Fruit fly (Drosophila melanogaster) whole organism, embryonic: ENCODE results near the gene Mics1.

Experiments
- CG11398 ChIP-seq: fragments of 200-800 bp; sonication (Bioruptor generic); optimal IDR thresholded peaks from 2 replicates; lab custom pipeline; 2016; ENCODE audit warnings: missing biosample characterization, missing genetic modification characterization
- CG12391 ChIP-seq: fragments of 200-800 bp; sonication (Bioruptor generic); optimal IDR thresholded peaks from 3 replicates; lab custom pipeline; 2018; ENCODE audit warnings: missing biosample characterization, mild to moderate bottlenecking, missing genetic modification characterization, moderate library complexity
- CG14014 ChIP-seq: fragments of 200-800 bp; sonication (Bioruptor generic); IDR thresholded peaks from 2 replicates; pipeline ENCODE4 v1.3.6; 2022; ENCODE audit warnings: missing biosample characterization, missing genetic modification characterization
- CG14050 ChIP-seq: fragments of 200-800 bp; sonication (Bioruptor generic); IDR thresholded peaks from 3 replicates; pipeline ENCODE4 v1.3.6; 2022; ENCODE audit warnings: missing biosample characterization, missing genetic modification characterization
- CG1647 ChIP-seq: fragments of 200-800 bp; sonication (Bioruptor generic); optimal IDR thresholded peaks from 3 replicates; lab custom pipeline; 2016; ENCODE audit warnings: missing biosample characterization, missing genetic modification characterization
- CG17186 ChIP-seq: fragments of 200-800 bp; sonication (Bioruptor generic); optimal IDR thresholded peaks from 3 replicates; lab custom pipeline; 2017; ENCODE audit warnings: missing biosample characterization, missing genetic modification reagents, missing genetic modification characterization
- CG17359 ChIP-seq: fragments of 200-800 bp; sonication (Bioruptor generic); optimal IDR thresholded peaks from 3 replicates; lab custom pipeline; 2018; ENCODE audit warnings: missing biosample characterization, mild to moderate bottlenecking, missing genetic modification characterization, moderate library complexity
- CG17361 ChIP-seq: fragments of 200-800 bp; sonication (Bioruptor generic); IDR thresholded peaks from 3 replicates; pipeline ENCODE4 v1.3.6; 2022; ENCODE audit warnings: missing biosample characterization, missing genetic modification characterization
- CG18476 ChIP-seq: fragments of 200-800 bp; sonication (Bioruptor generic); optimal IDR thresholded peaks from 2 replicates; lab custom pipeline; 2016; ENCODE audit warnings: missing biosample characterization, mild to moderate bottlenecking, missing genetic modification characterization
- CG30403 ChIP-seq: fragments of 200-800 bp; sonication (Bioruptor generic); optimal IDR thresholded peaks from 3 replicates; lab custom pipeline; 2016; ENCODE audit warnings: missing biosample characterization, missing genetic modification characterization
- CG32767 ChIP-seq: fragments of 200-800 bp; sonication (Bioruptor generic); IDR thresholded peaks from 2 replicates; pipeline ENCODE4 v1.3.6; 2022; ENCODE audit warnings: missing biosample characterization, missing genetic modification characterization
- CG42726 ChIP-seq: fragments of 200-800 bp; sonication (Bioruptor generic); IDR thresholded peaks from 2 replicates; pipeline ENCODE4 v1.3.6; 2022; ENCODE audit warnings: missing biosample characterization, missing genetic modification characterization; ENCODE audit not compliant: partially characterized antibody
- CG4282 ChIP-seq: fragments of 200-800 bp; sonication (Bioruptor generic); optimal IDR thresholded peaks from 2 replicates; lab custom pipeline; 2016; ENCODE audit warnings: missing biosample characterization, missing genetic modification characterization
- CG4404 ChIP-seq: fragments of 200-800 bp; sonication (Bioruptor generic); IDR thresholded peaks from 2 replicates; pipeline ENCODE4 v1.3.6; 2022; ENCODE audit warnings: missing biosample characterization, missing genetic modification characterization
- CG4424 ChIP-seq: fragments of 200-800 bp; sonication (Bioruptor generic); optimal IDR thresholded peaks from 3 replicates; lab custom pipeline; 2016; ENCODE audit warnings: missing biosample characterization, missing genetic modification characterization
- CG7372 ChIP-seq: fragments of 200-800 bp; sonication (Bioruptor generic); IDR thresholded peaks from 2 replicates; pipeline ENCODE4 v1.3.6; 2022; ENCODE audit warnings: missing biosample characterization, missing genetic modification characterization
- CG8359 ChIP-seq: fragments of 200-800 bp; sonication (Bioruptor generic); optimal IDR thresholded peaks from 2 replicates; lab custom pipeline; 2017; ENCODE audit warnings: missing biosample characterization, mild to moderate bottlenecking, missing genetic modification characterization, borderline replicate concordance
- CG9215 ChIP-seq: fragments of 200-800 bp; sonication (Bioruptor generic); IDR thresholded peaks from 2 replicates; pipeline ENCODE4 v1.3.6; 2022; ENCODE audit warnings: missing biosample characterization, missing genetic modification characterization
- CoRest ChIP-seq: fragments of 200-800 bp; sonication (Bioruptor generic); optimal IDR thresholded peaks from 3 replicates; lab custom pipeline; 2018; ENCODE audit warnings: missing biosample characterization, mild to moderate bottlenecking, missing genetic modification characterization, moderate library complexity
- Dp ChIP-seq: fragments of 200-800 bp; sonication (Bioruptor generic); optimal IDR thresholded peaks from 2 replicates; lab custom pipeline; 2018; ENCODE audit warnings: missing biosample characterization, mild to moderate bottlenecking, missing genetic modification characterization, moderate library complexity
- Drgx ChIP-seq: fragments of 200-800 bp; sonication (Bioruptor generic); IDR thresholded peaks from 2 replicates; pipeline ENCODE4 v1.3.6; 2022; ENCODE audit warnings: missing biosample characterization, missing genetic modification characterization
- ERR ChIP-seq: fragments of 200-800 bp; sonication (Bioruptor generic); optimal IDR thresholded peaks from 2 replicates; lab custom pipeline; 2016; ENCODE audit warnings: missing biosample characterization, missing genetic modification characterization
- H15 ChIP-seq: fragments of 200-800 bp; sonication (Bioruptor generic); IDR thresholded peaks from 3 replicates; pipeline ENCODE4 v1.3.6; 2022; ENCODE audit warnings: missing biosample characterization, missing genetic modification characterization
- HLH4C ChIP-seq: fragments of 200-800 bp; sonication (Bioruptor generic); IDR thresholded peaks from 3 replicates; pipeline ENCODE4 v1.3.6; 2022; ENCODE audit warnings: missing biosample characterization, missing genetic modification characterization; ENCODE audit not compliant: partially characterized antibody
- HmgZ ChIP-seq: fragments of 200-800 bp; sonication (Bioruptor generic); optimal IDR thresholded peaks from 2 replicates; lab custom pipeline; 2018; ENCODE audit warnings: missing biosample characterization, mild to moderate bottlenecking, missing genetic modification characterization
- Hmr ChIP-seq: fragments of 200-800 bp; sonication (Bioruptor generic); optimal IDR thresholded peaks from 3 replicates; lab custom pipeline; 2017; ENCODE audit warnings: mild to moderate bottlenecking, missing biosample characterization, missing genetic modification reagents, missing genetic modification characterization
- Lim3 ChIP-seq: fragments of 200-800 bp; sonication (Bioruptor generic); IDR thresholded peaks from 2 replicates; pipeline ENCODE4 v1.3.6; 2022; ENCODE audit warnings: missing biosample characterization, missing genetic modification characterization
- Pdp1 ChIP-seq, 2 experiments: fragments of 200-800 bp; sonication (Bioruptor generic); optimal IDR thresholded peaks; 3 replicates each; lab custom pipeline; 2016; ENCODE audit warnings: missing biosample characterization in 2 of 2, missing genetic modification characterization in 2 of 2, mild to moderate bottlenecking in 1 of 2, moderate library complexity in 1 of 2
- Poxn ChIP-seq: fragments of 200-800 bp; sonication (Bioruptor generic); IDR thresholded peaks from 2 replicates; pipeline ENCODE4 v1.3.6; 2022; ENCODE audit warnings: missing biosample characterization, missing genetic modification characterization
- Sry-δ ChIP-seq: fragments of 200-800 bp; sonication (Bioruptor generic); optimal IDR thresholded peaks from 2 replicates; lab custom pipeline; 2016; ENCODE audit warnings: missing biosample characterization, missing genetic modification characterization
- Ssrp ChIP-seq: fragments of 200-800 bp; sonication (Bioruptor generic); optimal IDR thresholded peaks from 2 replicates; lab custom pipeline; 2018; ENCODE audit warnings: missing biosample characterization, mild to moderate bottlenecking, missing genetic modification characterization, moderate library complexity
- aop ChIP-seq: fragments of 200-800 bp; sonication (Bioruptor generic); IDR thresholded peaks from 2 replicates; pipeline ENCODE4 v1.3.6; 2022; ENCODE audit warnings: missing biosample characterization, missing genetic modification characterization
- chn ChIP-seq: fragments of 200-800 bp; sonication (Bioruptor generic); optimal IDR thresholded peaks from 2 replicates; lab custom pipeline; 2016; ENCODE audit warnings: missing biosample characterization, missing genetic modification characterization
- crp ChIP-seq, 2 experiments: fragments of 200-800 bp; sonication (Bioruptor generic); optimal IDR thresholded peaks; 2 replicates in 1 of 2; 3 replicates in 1 of 2; lab custom pipeline; 2017; ENCODE audit warnings: missing biosample characterization in 2 of 2, missing genetic modification characterization in 2 of 2, mild to moderate bottlenecking in 1 of 2, moderate library complexity in 1 of 2
- cwo ChIP-seq: fragments of 200-800 bp; sonication (Bioruptor generic); optimal IDR thresholded peaks from 3 replicates; lab custom pipeline; 2017; ENCODE audit warnings: missing biosample characterization, missing genetic modification characterization, mild to moderate bottlenecking, moderate library complexity, missing genetic modification reagents
- emc ChIP-seq: fragments of 200-800 bp; sonication (Bioruptor generic); optimal IDR thresholded peaks from 2 replicates; lab custom pipeline; 2016; ENCODE audit warnings: missing biosample characterization, missing genetic modification characterization
- esg ChIP-seq: fragments of 200-800 bp; sonication (Bioruptor generic); conservative IDR thresholded peaks from 2 replicates; pipeline ENCODE4 v1.3.6; 2022; ENCODE audit warnings: missing biosample characterization, missing genetic modification characterization
- ftz-f1 ChIP-seq: fragments of 200-800 bp; sonication (Bioruptor generic); optimal IDR thresholded peaks from 2 replicates; lab custom pipeline; 2016; ENCODE audit warnings: missing biosample characterization, missing genetic modification characterization
- gfzf ChIP-seq: fragments of 200-800 bp; sonication (Bioruptor generic); optimal IDR thresholded peaks from 2 replicates; lab custom pipeline; 2016; ENCODE audit warnings: missing biosample characterization, mild to moderate bottlenecking, missing genetic modification characterization, moderate library complexity
- gsb-n ChIP-seq: fragments of 200-800 bp; sonication (Bioruptor generic); optimal IDR thresholded peaks from 3 replicates; lab custom pipeline; 2018; ENCODE audit warnings: missing biosample characterization, mild to moderate bottlenecking, missing genetic modification characterization
- lmd ChIP-seq: fragments of 200-800 bp; sonication (Bioruptor generic); IDR thresholded peaks from 2 replicates; pipeline ENCODE4 v1.3.6; 2022; ENCODE audit warnings: missing biosample characterization, missing genetic modification characterization
- lola ChIP-seq, 3 experiments: fragments of >200 bp in 2 of 3; fragments of 200-800 bp in 1 of 3; sonication (Bioruptor generic) in 1 of 3; optimal IDR thresholded peaks; 2 replicates each; lab custom pipeline; 2017 to 2019; ENCODE audit warnings: missing biosample characterization in 3 of 3, missing genetic modification characterization in 3 of 3, mild to moderate bottlenecking in 1 of 3, moderate library complexity in 1 of 3
- maf-S ChIP-seq: fragments of 200-800 bp; sonication (Bioruptor generic); optimal IDR thresholded peaks from 2 replicates; lab custom pipeline; 2016; ENCODE audit warnings: missing biosample characterization, missing genetic modification characterization
- pb ChIP-seq: fragments of 200-800 bp; sonication (Bioruptor generic); optimal IDR thresholded peaks from 3 replicates; lab custom pipeline; 2016; ENCODE audit warnings: missing biosample characterization, missing genetic modification characterization
- schlank ChIP-seq: fragments of 200-800 bp; sonication (Bioruptor generic); optimal IDR thresholded peaks from 2 replicates; lab custom pipeline; 2018; ENCODE audit warnings: missing biosample characterization, mild to moderate bottlenecking, missing genetic modification characterization
- seq ChIP-seq: fragments of 200-800 bp; sonication (Bioruptor generic); IDR thresholded peaks from 2 replicates; pipeline ENCODE4 v1.3.6; 2022; ENCODE audit warnings: missing biosample characterization, missing genetic modification characterization
- slbo ChIP-seq: fragments of 200-800 bp; sonication (Bioruptor generic); IDR thresholded peaks from 2 replicates; pipeline ENCODE4 v1.3.6; 2022; ENCODE audit warnings: missing biosample characterization, missing genetic modification characterization
- sqz ChIP-seq: fragments of 200-800 bp; sonication (Bioruptor generic); optimal IDR thresholded peaks from 3 replicates; lab custom pipeline; 2018; ENCODE audit warnings: missing biosample characterization, mild to moderate bottlenecking, missing genetic modification characterization
- tll ChIP-seq, 2 experiments: fragments of 200-800 bp in 1 of 2; fragments of >200 bp in 1 of 2; sonication (Bioruptor generic) in 1 of 2; optimal IDR thresholded peaks; 2 replicates each; lab custom pipeline; 2017 to 2019; ENCODE audit warnings: missing biosample characterization in 2 of 2, missing genetic modification characterization in 2 of 2, mild to moderate bottlenecking in 1 of 2, moderate library complexity in 1 of 2
- wek ChIP-seq: fragments of 200-800 bp; sonication (Bioruptor generic); optimal IDR thresholded peaks from 3 replicates; lab custom pipeline; 2018; ENCODE audit warnings: missing biosample characterization, mild to moderate bottlenecking, missing genetic modification characterization, moderate library complexity
- zfh1 ChIP-seq: fragments of 200-800 bp; sonication (Bioruptor generic); IDR thresholded peaks from 3 replicates; pipeline ENCODE4 v1.3.6; 2022; ENCODE audit warnings: missing biosample characterization, missing genetic modification characterization

Mics1 gene

dm6 chr3R:7490884-7491283 lies 11.3 kb downstream of the Mics1 start:
- peak; percentile 3 for TF ChIP-seq cwo (GFP tag; lab: Kevin White, UChicago)
- TF ChIP-seq Hmr = no peak
- no peak for TF ChIP-seq wek (GFP tag; lab: Kevin White, UChicago)
- TF ChIP-seq gsb-n (tag; lab: Kevin White, UChicago) = no peak
- no peak for TF ChIP-seq Pdp1 (GFP tag; optimal IDR thresholded peaks at IDR 0.05; lab: Kevin White, UChicago)
- TF ChIP-seq sqz (GFP tag; lab: Kevin White, UChicago) = no peak
- TF ChIP-seq CG11398 (GFP tag; lab: Kevin White, UChicago) = no peak
- TF ChIP-seq zfh1 (GFP tag; lab: Robert Waterston, UW) = no peak
- no peak for TF ChIP-seq seq (GFP tag; lab: Robert Waterston, UW)
- TF ChIP-seq Drgx (GFP tag; lab: Robert Waterston, UW) = peak; percentile 51
- TF ChIP-seq CoRest (tag; lab: Kevin White, UChicago) = peak; percentile 78
- TF ChIP-seq CG4282 (GFP tag; lab: Kevin White, UChicago) = no peak
- peak; percentile 5 for TF ChIP-seq CG18476 (GFP tag; lab: Kevin White, UChicago)
- TF ChIP-seq CG14014 (GFP tag; lab: Robert Waterston, UW) = no peak
- no peak for TF ChIP-seq ftz-f1 (GFP tag; lab: Kevin White, UChicago)
- peak; percentile 70 for TF ChIP-seq CG30403
- TF ChIP-seq maf-S = no peak
- TF ChIP-seq CG8359 (GFP tag; lab: Kevin White, UChicago) = no peak
- no peak for TF ChIP-seq CG42726
- TF ChIP-seq Ssrp = no peak
- TF ChIP-seq pb = no peak
- TF ChIP-seq tll (GFP tag; optimal IDR thresholded peaks at IDR 0.05; lab: Kevin White, UChicago) = no peak
- no peak for TF ChIP-seq HmgZ
- no peak for TF ChIP-seq Sry-δ
- peak; percentile 36; the same call in 1 of the 2 replicates for TF ChIP-seq lmd (GFP tag; lab: Robert Waterston, UW)
- no peak for TF ChIP-seq lola (GFP tag; optimal IDR thresholded peaks at IDR 0.05; lab: Kevin White, UChicago)
- 0 out of 3 replicates have a peak, but pooled peaks have one; percentile 38 for TF ChIP-seq H15 (GFP tag; lab: Robert Waterston, UW)
- TF ChIP-seq Dp = no peak
- peak; percentile 80 for TF ChIP-seq CG17359 (tag; lab: Kevin White, UChicago)
- TF ChIP-seq HLH4C = no peak
- TF ChIP-seq CG1647 = no peak
- TF ChIP-seq Lim3 (GFP tag; lab: Robert Waterston, UW) = no peak
- no peak for TF ChIP-seq emc
- no peak for TF ChIP-seq CG9215 (GFP tag; lab: Robert Waterston, UW)
- TF ChIP-seq CG17361 (GFP tag; lab: Robert Waterston, UW) = peak; percentile 91
- no peak for TF ChIP-seq CG7372 (GFP tag; lab: Robert Waterston, UW)
- TF ChIP-seq ERR (GFP tag; lab: Kevin White, UChicago) = no peak
- peak; percentile 31; the same call in 2 of the 3 replicates for TF ChIP-seq CG14050 (GFP tag; lab: Robert Waterston, UW)
- peak; percentile 67 for TF ChIP-seq CG4424 (GFP tag; lab: Kevin White, UChicago)
- TF ChIP-seq aop = no peak
- TF ChIP-seq CG12391 (tag; lab: Kevin White, UChicago) = no peak
- no peak for TF ChIP-seq CG4404 (GFP tag; lab: Robert Waterston, UW)
- no peak for TF ChIP-seq crp (GFP tag; optimal IDR thresholded peaks at IDR 0.05; lab: Kevin White, UChicago)
- no peak for TF ChIP-seq gfzf
- no peak for TF ChIP-seq slbo (GFP tag; lab: Robert Waterston, UW)
- peak; percentile 58 for TF ChIP-seq esg (GFP tag; lab: Robert Waterston, UW)
- TF ChIP-seq chn (GFP tag; lab: Kevin White, UChicago) = no peak
- no peak for TF ChIP-seq schlank (tag; lab: Kevin White, UChicago)
- TF ChIP-seq CG17186 (GFP tag; lab: Kevin White, UChicago) = no peak
- TF ChIP-seq CG32767 (GFP tag; lab: Robert Waterston, UW) = no peak
- TF ChIP-seq Poxn = no peak
